Worm (Caenorhabditis elegans) whole organism, mixed stage, embryonic: ENCODE measurements around the gene K07H8.2.

Experiments
- ceh-39 ChIP-seq: fragments of 150-350 bp; optimal IDR thresholded peaks from 2 replicates; lab custom pipeline; 2014; ENCODE audit warnings: missing biosample characterization, missing genetic modification characterization
- drap-1 ChIP-seq: fragments of 200-800 bp; sonication (Bioruptor generic); optimal IDR thresholded peaks from 3 replicates; lab custom pipeline; 2018; ENCODE audit warnings: mild to moderate bottlenecking, missing genetic modification characterization, missing compliant biosample characterization
- ham-2 ChIP-seq: fragments of 200-800 bp; sonication (Bioruptor generic); optimal IDR thresholded peaks from 2 replicates; lab custom pipeline; 2018; ENCODE audit warnings: mild to moderate bottlenecking, missing genetic modification characterization, missing compliant biosample characterization
- hlh-1 ChIP-seq: fragments of 150-350 bp; optimal IDR thresholded peaks from 2 replicates; lab custom pipeline; 2014; ENCODE audit warnings: missing biosample characterization, missing genetic modification reagents, missing genetic modification characterization
- mep-1 ChIP-seq: fragments of 150-350 bp; optimal IDR thresholded peaks from 2 replicates; lab custom pipeline; 2017; ENCODE audit warnings: missing biosample characterization, missing genetic modification reagents, missing genetic modification characterization, inconsistent platforms
- nhr-2 ChIP-seq: fragments of 150-350 bp; optimal IDR thresholded peaks from 2 replicates; lab custom pipeline; 2014; ENCODE audit warnings: missing biosample characterization, missing genetic modification characterization
- nhr-237 ChIP-seq: fragments of 150-350 bp; optimal IDR thresholded peaks from 2 replicates; lab custom pipeline; 2014; ENCODE audit warnings: missing biosample characterization, missing genetic modification characterization
- nhr-28 ChIP-seq: fragments of 150-350 bp; optimal IDR thresholded peaks from 2 replicates; lab custom pipeline; 2014; ENCODE audit warnings: missing biosample characterization, missing genetic modification characterization
- nhr-76 ChIP-seq: sonication (generic microtip); optimal IDR thresholded peaks from 2 replicates; lab custom pipeline; 2017; ENCODE audit warnings: missing biosample characterization, missing genetic modification characterization
- pha-4 ChIP-seq: fragments of 150-350 bp; optimal IDR thresholded peaks from 2 replicates; lab custom pipeline; 2018; ENCODE audit warnings: missing biosample characterization, missing genetic modification reagents, missing genetic modification characterization
- snpc-4 ChIP-seq: fragments of 150-350 bp; optimal IDR thresholded peaks from 2 replicates; lab custom pipeline; 2014; ENCODE audit warnings: missing biosample characterization, missing genetic modification characterization
- sptf-1 ChIP-seq: sonication (generic microtip); optimal IDR thresholded peaks from 2 replicates; lab custom pipeline; 2017; ENCODE audit warnings: mild to moderate bottlenecking, missing genetic modification characterization, moderate library complexity, missing compliant biosample characterization
- unc-39 ChIP-seq: fragments of 150-350 bp; optimal IDR thresholded peaks from 2 replicates; lab custom pipeline; 2014; ENCODE audit warnings: missing biosample characterization, missing genetic modification characterization
- ztf-11 ChIP-seq: fragments of 150-350 bp; optimal IDR thresholded peaks from 2 replicates; lab custom pipeline; 2014; ENCODE audit warnings: missing biosample characterization, missing genetic modification characterization

- no peak for TF ChIP-seq ztf-11 (tag; lab: Kevin White, UChicago)
- no peak for TF ChIP-seq ceh-39 (tag; lab: Kevin White, UChicago)
- no peak for TF ChIP-seq ham-2 (GFP tag; lab: Kevin White, UChicago)
- TF ChIP-seq hlh-1 (tag; lab: Kevin White, UChicago) = no peak
- no peak for TF ChIP-seq unc-39 (tag; lab: Kevin White, UChicago)
- no peak for TF ChIP-seq nhr-237 (tag; lab: Kevin White, UChicago)
- TF ChIP-seq sptf-1 (tag; lab: Kevin White, UChicago) = no peak
- TF ChIP-seq nhr-76 (tag; lab: Kevin White, UChicago) = no peak
- no peak for TF ChIP-seq pha-4 (tag; lab: Kevin White, UChicago)
- no peak for TF ChIP-seq snpc-4 (tag; lab: Kevin White, UChicago)
- no peak for TF ChIP-seq mep-1 (tag; lab: Kevin White, UChicago)
- TF ChIP-seq nhr-28 = no peak
- peak; percentile 71 for TF ChIP-seq nhr-2 (tag; lab: Kevin White, UChicago)
- TF ChIP-seq drap-1 (GFP tag; lab: Kevin White, UChicago) = no peak
Measured at ce11 chrIV:8243170-8243569, 48.2 kb upstream of the K07H8.2 start.
